Worm (Caenorhabditis elegans): ENCODE data around the gene C23F12.9.

DNA sequence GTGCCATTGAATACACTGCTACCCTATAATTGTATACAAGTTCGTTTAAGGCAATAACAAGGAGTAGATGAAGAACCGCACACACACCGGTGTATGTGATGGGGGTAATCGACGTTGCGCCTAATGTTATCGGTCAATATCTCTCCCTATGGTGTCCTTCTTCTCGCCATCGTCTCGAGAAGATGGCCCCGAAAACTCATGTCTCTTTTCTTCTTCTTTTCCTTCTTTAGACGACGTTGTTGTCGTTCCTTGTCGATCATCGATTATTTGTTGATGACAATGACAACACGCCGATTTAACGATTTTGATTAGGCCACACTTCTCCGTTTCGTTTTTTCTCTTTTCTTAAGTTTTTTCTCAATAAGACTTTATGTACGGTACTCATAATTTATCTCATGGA, 15.3 kb downstream of the C23F12.9 start:
- no peak for TF ChIP-seq cog-1 (tag; optimal IDR thresholded peaks at IDR 0.05)
- TF ChIP-seq ztf-29 (GFP tag; IDR thresholded peaks at IDR 0.05) = no peak
- TF ChIP-seq flt-1 (GFP tag; IDR thresholded peaks at IDR 0.05) = no peak
- TF ChIP-seq ref-1 (GFP tag; conservative IDR thresholded peaks at IDR 0.05) = no peak
- no peak for TF ChIP-seq tab-1 (GFP tag; IDR thresholded peaks at IDR 0.05)
- TF ChIP-seq T22C8.4 (GFP tag; IDR thresholded peaks at IDR 0.05) = no peak
- TF ChIP-seq med-1 (GFP tag; optimal IDR thresholded peaks at IDR 0.05; ENCODE audit: insufficient read depth) = no peak
- no peak for TF ChIP-seq klf-2 (GFP tag; conservative IDR thresholded peaks at IDR 0.05)
- no peak for TF ChIP-seq ztf-23 (GFP tag; IDR thresholded peaks at IDR 0.05)
